Worm (Caenorhabditis elegans): ENCODE data around the gene B0416.2.

DNA sequence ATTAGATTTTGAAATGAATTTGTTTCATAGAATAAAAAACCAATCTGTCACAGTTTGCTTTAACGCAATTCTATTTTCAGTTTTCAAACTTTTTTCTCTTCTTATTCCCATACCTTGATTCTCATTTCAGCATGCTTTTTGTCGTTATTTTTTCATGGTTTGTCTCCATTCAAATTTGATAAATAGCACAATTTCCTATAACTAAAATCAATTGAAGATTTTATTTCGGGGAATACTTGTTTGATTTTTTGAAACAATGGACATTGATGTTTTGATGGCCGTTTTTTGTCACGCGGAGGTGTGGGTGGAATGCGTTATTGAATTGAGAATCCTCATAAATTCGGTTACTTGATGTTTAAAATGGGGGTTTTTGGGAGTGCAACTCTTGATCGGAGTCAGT, 15.9 kb upstream of the B0416.2 start, which contains the start of gene B0416.11:
- TF ChIP-seq him-1 (tag; optimal IDR thresholded peaks at IDR 0.05) (no peak), W03F9.2 (tag; optimal IDR thresholded peaks at IDR 0.05) (no peak), dao-5 (tag; optimal IDR thresholded peaks at IDR 0.05) (no peak)

Measured in whole organism, L4/young adult.